Fruit fly (Drosophila melanogaster) whole organism, embryonic: Measurements from ENCODE around the gene sowi.

Experiments used
- Aef1 ChIP-seq: fragments of 200-800 bp; sonication (Bioruptor generic); IDR thresholded peaks from 3 replicates; pipeline ENCODE4 v1.3.6; 2022; ENCODE audit warnings: missing biosample characterization, missing genetic modification characterization
- Awh ChIP-seq: fragments of 200-800 bp; sonication (Bioruptor generic); IDR thresholded peaks from 2 replicates; pipeline ENCODE4, ENCODE4 v1.3.6; 2022; ENCODE audit warnings: missing biosample characterization, missing genetic modification characterization
- BtbVII ChIP-seq: fragments of 200-800 bp; sonication (Bioruptor generic); optimal IDR thresholded peaks from 3 replicates; lab custom pipeline; 2017; ENCODE audit warnings: missing biosample characterization, mild to moderate bottlenecking, missing genetic modification characterization
- CG10209 ChIP-seq: fragments of 200-800 bp; sonication (Bioruptor generic); optimal IDR thresholded peaks from 3 replicates; lab custom pipeline; 2017; ENCODE audit warnings: missing biosample characterization, mild to moderate bottlenecking, missing genetic modification characterization, missing genetic modification reagents
- CG11085 ChIP-seq: fragments of 200-800 bp; sonication (Bioruptor generic); IDR thresholded peaks from 2 replicates; pipeline ENCODE4 v1.3.6; 2022; ENCODE audit warnings: missing biosample characterization, missing genetic modification characterization
- CG13296 ChIP-seq: fragments of 200-800 bp; sonication (Bioruptor generic); optimal IDR thresholded peaks from 3 replicates; lab custom pipeline; 2018; ENCODE audit warnings: missing biosample characterization, mild to moderate bottlenecking, missing genetic modification characterization
- CG15601 ChIP-seq: fragments of 200-800 bp; sonication (Bioruptor generic); optimal IDR thresholded peaks from 3 replicates; lab custom pipeline; 2019; ENCODE audit warnings: missing biosample characterization, mild to moderate bottlenecking, missing genetic modification characterization, moderate library complexity
- CG16779 ChIP-seq: fragments of 200-800 bp; sonication (Bioruptor generic); IDR thresholded peaks from 2 replicates; pipeline ENCODE4 v1.3.6; 2022; ENCODE audit warnings: missing biosample characterization, missing genetic modification characterization
- CG17186 ChIP-seq: fragments of 200-800 bp; sonication (Bioruptor generic); optimal IDR thresholded peaks from 3 replicates; lab custom pipeline; 2017; ENCODE audit warnings: missing biosample characterization, missing genetic modification reagents, missing genetic modification characterization
- CG1792 ChIP-seq: fragments of 200-800 bp; sonication (Bioruptor generic); optimal IDR thresholded peaks from 2 replicates; lab custom pipeline; 2016; ENCODE audit warnings: missing biosample characterization, missing genetic modification characterization
- CG18011 ChIP-seq: fragments of 200-800 bp; sonication (Bioruptor generic); optimal IDR thresholded peaks from 2 replicates; lab custom pipeline; 2017; ENCODE audit warnings: missing biosample characterization, missing genetic modification characterization, mild to moderate bottlenecking, moderate library complexity, missing genotype
- CG31224 ChIP-seq: fragments of 200-800 bp; sonication (Bioruptor generic); IDR thresholded peaks from 2 replicates; pipeline ENCODE4 v1.3.6; 2022; ENCODE audit warnings: missing biosample characterization, missing genetic modification characterization
- CG31441 ChIP-seq: fragments of 200-800 bp; sonication (Bioruptor generic); IDR thresholded peaks from 2 replicates; pipeline ENCODE4 v1.3.6; 2022; ENCODE audit warnings: missing biosample characterization, missing genetic modification characterization
- CG34376 ChIP-seq: fragments of 200-800 bp; sonication (Bioruptor generic); optimal IDR thresholded peaks from 2 replicates; lab custom pipeline; 2018; ENCODE audit warnings: missing biosample characterization, mild to moderate bottlenecking, missing genetic modification characterization
- CG4360 ChIP-seq: fragments of 200-800 bp; sonication (Bioruptor generic); IDR thresholded peaks from 2 replicates; pipeline ENCODE4 v1.3.6; 2022; ENCODE audit warnings: missing biosample characterization, missing genetic modification characterization
- CG6689 ChIP-seq: fragments of 200-800 bp; sonication (Bioruptor generic); IDR thresholded peaks from 2 replicates; pipeline ENCODE4 v1.3.6; 2022; ENCODE audit warnings: missing biosample characterization, missing genetic modification characterization
- CG6791 ChIP-seq: fragments of 200-800 bp; sonication (Bioruptor generic); IDR thresholded peaks from 3 replicates; pipeline ENCODE4 v1.3.6; 2022; ENCODE audit warnings: missing biosample characterization, missing genetic modification characterization; ENCODE audit not compliant: partially characterized antibody
- CG9817 ChIP-seq: fragments of 200-800 bp; sonication (Bioruptor generic); optimal IDR thresholded peaks from 2 replicates; lab custom pipeline; 2018; ENCODE audit warnings: missing biosample characterization, mild to moderate bottlenecking, missing genetic modification characterization, moderate library complexity
- Deaf1 ChIP-seq: fragments of 200-800 bp; optimal IDR thresholded peaks from 3 replicates; lab custom pipeline; 2019; ENCODE audit warnings: missing biosample characterization, mild to moderate bottlenecking, missing genetic modification characterization, moderate library complexity
- E2f2 ChIP-seq: fragments of 200-800 bp; sonication (Bioruptor generic); IDR thresholded peaks from 2 replicates; pipeline ENCODE4 v1.3.6; 2022; ENCODE audit warnings: missing biosample characterization, missing genetic modification characterization
- ERR ChIP-seq: fragments of 200-800 bp; sonication (Bioruptor generic); optimal IDR thresholded peaks from 2 replicates; lab custom pipeline; 2016; ENCODE audit warnings: missing biosample characterization, missing genetic modification characterization
- Gsc ChIP-seq: fragments of 200-800 bp; sonication (Bioruptor generic); IDR thresholded peaks from 2 replicates; pipeline ENCODE4 v1.3.6; 2022; ENCODE audit warnings: missing biosample characterization, missing genetic modification characterization
- H15 ChIP-seq: fragments of 200-800 bp; sonication (Bioruptor generic); IDR thresholded peaks from 3 replicates; pipeline ENCODE4 v1.3.6; 2022; ENCODE audit warnings: missing biosample characterization, missing genetic modification characterization
- Kr ChIP-seq: fragments of 200-800 bp; sonication (Bioruptor generic); optimal IDR thresholded peaks from 2 replicates; lab custom pipeline; 2017; ENCODE audit warnings: missing biosample characterization, mild to moderate bottlenecking, missing genetic modification characterization
- Meics ChIP-seq: fragments of 200-800 bp; sonication (Bioruptor generic); optimal IDR thresholded peaks from 2 replicates; lab custom pipeline; 2017; ENCODE audit warnings: missing biosample characterization, mild to moderate bottlenecking, missing genetic modification characterization
- NK7.1 ChIP-seq: fragments of 200-800 bp; sonication (Bioruptor generic); optimal IDR thresholded peaks from 3 replicates; lab custom pipeline; 2016; ENCODE audit warnings: missing biosample characterization, missing genetic modification characterization
- Pdp1 ChIP-seq, 2 experiments: fragments of 200-800 bp; sonication (Bioruptor generic); optimal IDR thresholded peaks; 3 replicates each; lab custom pipeline; 2016; ENCODE audit warnings: missing biosample characterization in 2 of 2, missing genetic modification characterization in 2 of 2, mild to moderate bottlenecking in 1 of 2, moderate library complexity in 1 of 2
- Rfx ChIP-seq: fragments of 200-800 bp; sonication (Bioruptor generic); IDR thresholded peaks from 2 replicates; pipeline ENCODE4 v1.3.6; 2022; ENCODE audit warnings: missing biosample characterization, missing genetic modification characterization
- Sox102F ChIP-seq: fragments of 200-800 bp; sonication (Bioruptor generic); optimal IDR thresholded peaks from 2 replicates; lab custom pipeline; 2018; ENCODE audit warnings: missing biosample characterization, mild to moderate bottlenecking, missing genetic modification characterization, moderate library complexity
- Tbp ChIP-seq: fragments of >200 bp; optimal IDR thresholded peaks from 2 replicates; lab custom pipeline; 2018; ENCODE audit warnings: missing biosample characterization, missing genetic modification characterization
- Usf ChIP-seq: fragments of 200-800 bp; sonication (Bioruptor generic); optimal IDR thresholded peaks from 2 replicates; lab custom pipeline; 2017; ENCODE audit warnings: missing genotype, missing biosample characterization, missing genetic modification characterization
- Vsx1 ChIP-seq: fragments of 200-800 bp; sonication (Bioruptor generic); optimal IDR thresholded peaks from 2 replicates; lab custom pipeline; 2017; ENCODE audit warnings: missing biosample characterization, mild to moderate bottlenecking, missing genetic modification characterization, missing genetic modification reagents
- br ChIP-seq: fragments of >200 bp; optimal IDR thresholded peaks from 2 replicates; lab custom pipeline; 2017
- chm ChIP-seq: fragments of 200-800 bp; sonication (Bioruptor generic); IDR thresholded peaks from 2 replicates; pipeline ENCODE4 v1.3.6; 2022; ENCODE audit warnings: missing biosample characterization, missing genetic modification characterization
- crc ChIP-seq: fragments of 200-800 bp; sonication (Bioruptor generic); optimal IDR thresholded peaks from 2 replicates; lab custom pipeline; 2016; ENCODE audit warnings: missing biosample characterization, missing genetic modification characterization
- dm ChIP-seq: fragments of 200-800 bp; sonication (Bioruptor generic); optimal IDR thresholded peaks from 3 replicates; lab custom pipeline; 2016; ENCODE audit warnings: missing biosample characterization, missing genetic modification characterization
- esg ChIP-seq: fragments of 200-800 bp; sonication (Bioruptor generic); conservative IDR thresholded peaks from 2 replicates; pipeline ENCODE4 v1.3.6; 2022; ENCODE audit warnings: missing biosample characterization, missing genetic modification characterization
- exex ChIP-seq: fragments of 200-800 bp; sonication (Bioruptor generic); optimal IDR thresholded peaks from 4 replicates; lab custom pipeline; 2018; ENCODE audit warnings: missing biosample characterization, mild to moderate bottlenecking, missing genetic modification characterization, moderate library complexity
- fru ChIP-seq: fragments of >200 bp; optimal IDR thresholded peaks from 2 replicates; lab custom pipeline; 2017
- ftz-f1 ChIP-seq: fragments of 200-800 bp; sonication (Bioruptor generic); optimal IDR thresholded peaks from 2 replicates; lab custom pipeline; 2016; ENCODE audit warnings: missing biosample characterization, missing genetic modification characterization
- grau ChIP-seq: fragments of 200-800 bp; optimal IDR thresholded peaks from 3 replicates; lab custom pipeline; 2019; ENCODE audit warnings: missing biosample characterization, mild to moderate bottlenecking, missing genetic modification characterization, moderate library complexity
- hbn ChIP-seq: fragments of 200-800 bp; sonication (Bioruptor generic); IDR thresholded peaks from 2 replicates; pipeline ENCODE4 v1.3.6; 2022; ENCODE audit warnings: missing biosample characterization, missing genetic modification characterization; ENCODE audit not compliant: partially characterized antibody
- jing ChIP-seq: fragments of 200-800 bp; sonication (Bioruptor generic); optimal IDR thresholded peaks from 2 replicates; lab custom pipeline; 2018; ENCODE audit warnings: missing biosample characterization, mild to moderate bottlenecking, missing genetic modification characterization
- nmo ChIP-seq: fragments of 200-800 bp; sonication (Bioruptor generic); optimal IDR thresholded peaks from 2 replicates; lab custom pipeline; 2018; ENCODE audit warnings: missing biosample characterization, mild to moderate bottlenecking, missing genetic modification characterization, moderate library complexity
- prd ChIP-seq, 3 experiments: fragments of >200 bp in 2 of 3; fragments of 200-800 bp in 1 of 3; sonication (Bioruptor generic) in 1 of 3; optimal IDR thresholded peaks in 2 of 3; IDR thresholded peaks in 1 of 3; 2 replicates in 2 of 3; 3 replicates in 1 of 3; pipeline versions ENCODE4 v1.3.6 to Lab custom; 2017 to 2022; ENCODE audit warnings: missing biosample characterization in 1 of 3, missing genetic modification characterization in 1 of 3
- pzg ChIP-seq: fragments of 200-800 bp; sonication (Bioruptor generic); optimal IDR thresholded peaks from 3 replicates; lab custom pipeline; 2018; ENCODE audit warnings: missing biosample characterization, mild to moderate bottlenecking, missing genetic modification characterization, moderate library complexity
- ranshi ChIP-seq: fragments of 200-800 bp; sonication (Bioruptor generic); IDR thresholded peaks from 2 replicates; pipeline ENCODE4 v1.3.6; 2022; ENCODE audit warnings: missing biosample characterization, missing genetic modification characterization
- tap ChIP-seq: fragments of 200-800 bp; optimal IDR thresholded peaks from 3 replicates; lab custom pipeline; 2019; ENCODE audit warnings: missing biosample characterization, mild to moderate bottlenecking, missing genetic modification characterization, moderate library complexity
- trh ChIP-seq: fragments of 200-800 bp; sonication (Bioruptor generic); optimal IDR thresholded peaks from 2 replicates; lab custom pipeline; 2016; ENCODE audit warnings: missing biosample characterization, missing genetic modification characterization
- tx ChIP-seq: fragments of 200-800 bp; sonication (Bioruptor generic); optimal IDR thresholded peaks from 2 replicates; lab custom pipeline; 2016; ENCODE audit warnings: missing biosample characterization, missing genetic modification characterization
- yki ChIP-seq: fragments of >200 bp; optimal IDR thresholded peaks from 3 replicates; lab custom pipeline; 2018
- zen ChIP-seq: fragments of 200-800 bp; sonication (Bioruptor generic); optimal IDR thresholded peaks from 3 replicates; lab custom pipeline; 2018; ENCODE audit warnings: missing biosample characterization, mild to moderate bottlenecking, missing genetic modification characterization, moderate library complexity

sowi gene

DNA sequence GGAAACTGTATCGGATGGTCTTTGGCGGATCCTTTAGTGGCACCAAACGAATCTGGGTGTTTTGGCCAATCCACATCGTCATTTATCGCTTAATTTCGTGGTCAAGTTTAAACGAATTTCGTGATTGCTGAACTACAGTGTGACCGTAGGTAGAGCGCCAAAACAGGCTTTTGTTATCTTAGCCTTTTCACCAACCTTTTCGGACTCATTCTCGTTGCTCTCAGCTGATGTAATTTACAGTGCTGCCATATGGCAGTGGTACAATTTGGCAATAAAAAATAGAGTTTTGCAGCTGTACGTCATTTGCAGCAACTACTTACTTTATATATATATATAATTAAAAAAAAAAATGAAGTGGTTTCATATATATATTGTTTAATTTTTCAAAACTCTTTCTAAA is 32.2 kb upstream of the sowi start, which contains the start of gene agt (continued):
- TF ChIP-seq yki (lab: Kevin White, UChicago) (no peak), Awh (GFP tag; lab: Robert Waterston, UW) (no peak), br (lab: Kevin White, UChicago) (no peak), ERR (GFP tag; lab: Kevin White, UChicago) (no peak), Vsx1 (GFP tag; lab: Kevin White, UChicago) (no peak), Deaf1 (tag; lab: Kevin White, UChicago) (no peak), E2f2 (GFP tag; lab: Robert Waterston, UW) (peak; percentile 85), CG1792 (no peak), CG6791 (GFP tag; lab: Robert Waterston, UW) (no peak; the same call in 2 of the 3 replicates), dm (GFP tag; lab: Kevin White, UChicago) (no peak), CG18011 (GFP tag; lab: Kevin White, UChicago) (peak; percentile 26), Aef1 (GFP tag; lab: Robert Waterston, UW) (no peak), nmo (peak; percentile 28), Sox102F (no peak), jing (GFP tag; lab: Kevin White, UChicago) (no peak), CG9817 (peak; percentile 11), prd (optimal IDR thresholded peaks at IDR 0.05; lab: Kevin White, UChicago) (no peak), prd (GFP tag; IDR thresholded peaks at IDR 0.05; lab: Robert Waterston, UW) (0 out of 3 replicates have a peak, but pooled peaks have one; percentile 6), pzg (GFP tag; lab: Kevin White, UChicago) (peak; percentile 85), ranshi (no peak), Rfx (GFP tag; lab: Robert Waterston, UW) (0 out of 2 replicates have a peak, but pooled peaks have one; percentile 8), BtbVII (GFP tag; lab: Kevin White, UChicago) (no peak), CG6689 (no peak), H15 (GFP tag; lab: Robert Waterston, UW) (no peak), Gsc (GFP tag; lab: Robert Waterston, UW) (no peak), Pdp1 (GFP tag; optimal IDR thresholded peaks at IDR 0.05; lab: Kevin White, UChicago) (peak in 1 of 2 experiments; percentile 82), fru (lab: Kevin White, UChicago) (no peak), tap (no peak), chm (GFP tag; lab: Robert Waterston, UW) (no peak), exex (no peak), Usf (GFP tag; lab: Kevin White, UChicago) (no peak), CG16779 (GFP tag; lab: Robert Waterston, UW) (no peak), CG10209 (GFP tag; lab: Kevin White, UChicago) (no peak), zen (tag; lab: Kevin White, UChicago) (peak; percentile 76), CG4360 (GFP tag; lab: Robert Waterston, UW) (no peak), CG17186 (peak; percentile 2), trh (GFP tag; lab: Kevin White, UChicago) (no peak), grau (peak; percentile 16), CG34376 (GFP tag; lab: Kevin White, UChicago) (no peak), hbn (no peak), Kr (GFP tag; lab: Kevin White, UChicago) (no peak), tx (GFP tag; lab: Kevin White, UChicago) (no peak), CG13296 (GFP tag; lab: Kevin White, UChicago) (no peak), CG31441 (0 out of 2 replicates have a peak, but pooled peaks have one; percentile 17), ftz-f1 (GFP tag; lab: Kevin White, UChicago) (no peak), CG11085 (no peak), CG15601 (peak; percentile 10), Tbp (no peak), crc (GFP tag; lab: Kevin White, UChicago) (no peak), Meics (GFP tag; lab: Kevin White, UChicago) (no peak), CG31224 (GFP tag; lab: Robert Waterston, UW) (no peak), esg (GFP tag; lab: Robert Waterston, UW) (no peak), NK7.1 (GFP tag; lab: Kevin White, UChicago) (no peak)
